Fruit fly (Drosophila melanogaster): Measurements from ENCODE around the gene RhoGEF64C.

The RhoGEF64C gene

DNA sequence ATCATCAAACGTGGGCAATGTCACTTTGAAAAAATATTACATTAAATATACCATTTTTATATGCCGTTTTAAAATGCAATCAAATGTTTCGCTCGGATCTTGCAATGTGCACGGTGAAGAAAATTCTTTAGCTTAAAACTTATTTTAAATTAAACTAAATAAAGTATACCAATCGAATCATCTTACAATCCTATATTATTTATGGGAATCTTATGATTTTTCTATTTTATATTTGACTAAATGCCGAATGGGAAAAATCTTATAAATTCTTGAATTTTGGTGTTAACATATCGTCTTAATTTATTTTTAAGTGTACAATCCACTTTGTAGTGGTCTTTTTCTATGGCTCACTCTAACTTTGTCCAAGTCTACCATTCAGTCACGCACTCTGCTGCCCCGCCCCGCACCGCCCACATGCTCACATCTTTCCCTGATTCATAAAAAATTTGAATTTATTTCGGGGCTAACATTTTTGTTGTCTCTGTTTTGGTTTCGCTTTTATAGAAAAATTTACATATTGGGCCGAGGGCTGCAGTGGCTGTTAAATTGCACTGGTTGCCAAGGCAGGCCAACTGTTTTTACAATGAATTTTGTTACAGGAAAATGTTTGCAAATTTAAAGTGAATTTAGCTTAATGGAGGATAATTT is 28.1 kb downstream of the RhoGEF64C start:
- TF ChIP-seq pan (optimal IDR thresholded peaks at IDR 0.05) (no peak), usp (GFP tag; optimal IDR thresholded peaks at IDR 0.05) (no peak), Dll (optimal IDR thresholded peaks at IDR 0.05) (no peak), psq (optimal IDR thresholded peaks at IDR 0.05) (no peak), EcR (GFP tag; optimal IDR thresholded peaks at IDR 0.05) (no peak), CG8478 (optimal IDR thresholded peaks at IDR 0.05) (no peak)

DNA sequence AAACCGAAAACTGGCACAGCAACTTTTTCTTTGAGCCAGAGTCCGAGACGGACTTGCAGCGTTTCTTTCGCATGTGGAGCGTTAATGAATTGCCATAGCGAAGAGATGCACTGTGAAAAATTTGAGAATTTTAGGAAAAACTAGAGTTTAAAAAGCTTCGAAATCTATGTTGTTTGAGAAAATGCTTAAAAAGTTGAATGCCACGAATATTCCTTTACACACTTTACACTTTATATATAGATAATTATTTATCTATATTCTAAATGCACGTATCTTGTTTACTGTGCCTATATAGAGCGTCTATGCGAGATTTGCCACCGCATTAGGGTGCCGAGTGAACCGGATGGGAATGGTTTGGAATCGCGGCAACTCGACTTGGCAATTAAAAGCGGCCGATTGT is 29.3 kb downstream of the RhoGEF64C start:
- no peak for TF ChIP-seq pan (optimal IDR thresholded peaks at IDR 0.05)
- TF ChIP-seq EcR (GFP tag; optimal IDR thresholded peaks at IDR 0.05) = no peak
- TF ChIP-seq Dll (optimal IDR thresholded peaks at IDR 0.05) = no peak
- TF ChIP-seq CG8478 (optimal IDR thresholded peaks at IDR 0.05) = no peak
- TF ChIP-seq usp (GFP tag; optimal IDR thresholded peaks at IDR 0.05) = no peak
- TF ChIP-seq psq (optimal IDR thresholded peaks at IDR 0.05) = no peak

DNA sequence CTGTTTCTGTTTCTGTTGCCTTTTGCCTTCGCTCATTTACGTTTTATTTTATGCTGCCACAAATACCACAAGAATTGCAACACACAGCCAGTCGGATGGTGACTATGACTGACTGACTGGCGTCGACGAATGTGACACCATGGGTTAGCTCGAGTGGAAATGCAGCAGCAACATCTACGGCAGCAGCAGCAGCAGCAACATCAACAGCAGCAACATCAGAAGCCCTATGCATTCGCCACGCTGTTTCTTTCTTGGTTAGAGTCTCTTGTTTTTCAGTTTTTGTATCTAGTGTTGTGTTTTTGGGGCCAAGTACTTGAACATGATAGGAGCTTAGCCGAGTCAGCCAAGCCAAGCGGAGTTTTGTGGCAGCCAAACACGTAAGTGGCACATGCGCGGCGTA is 37.2 kb downstream of the RhoGEF64C start:
- no peak for TF ChIP-seq psq (optimal IDR thresholded peaks at IDR 0.05)
- TF ChIP-seq Dll (optimal IDR thresholded peaks at IDR 0.05) = no peak
- TF ChIP-seq CG8478 (optimal IDR thresholded peaks at IDR 0.05) = no peak
- no peak for TF ChIP-seq usp (GFP tag; optimal IDR thresholded peaks at IDR 0.05)
- TF ChIP-seq pan (optimal IDR thresholded peaks at IDR 0.05) = no peak

DNA sequence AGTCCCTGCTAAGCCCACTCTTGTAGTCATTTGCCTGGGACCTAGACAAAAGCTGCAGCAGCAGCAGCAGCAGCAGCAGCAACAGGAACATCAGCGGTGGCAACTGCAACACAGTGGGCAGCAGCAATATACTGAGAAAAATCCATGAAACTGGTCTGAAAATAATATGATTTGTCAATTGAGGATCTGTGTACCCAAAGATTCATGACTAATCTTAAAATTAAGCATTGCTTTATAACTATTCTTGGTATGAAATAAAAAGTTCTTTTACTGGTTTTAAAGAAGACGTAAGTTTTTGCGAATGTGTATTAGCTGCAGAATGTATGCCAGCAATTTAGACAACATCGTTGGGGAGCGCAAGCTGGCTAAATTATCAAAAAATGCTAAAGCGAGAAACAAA is 39.1 kb downstream of the RhoGEF64C start:
- TF ChIP-seq CG8478 (optimal IDR thresholded peaks at IDR 0.05) (no peak), pan (optimal IDR thresholded peaks at IDR 0.05) (no peak), EcR (GFP tag; optimal IDR thresholded peaks at IDR 0.05) (no peak)

DNA sequence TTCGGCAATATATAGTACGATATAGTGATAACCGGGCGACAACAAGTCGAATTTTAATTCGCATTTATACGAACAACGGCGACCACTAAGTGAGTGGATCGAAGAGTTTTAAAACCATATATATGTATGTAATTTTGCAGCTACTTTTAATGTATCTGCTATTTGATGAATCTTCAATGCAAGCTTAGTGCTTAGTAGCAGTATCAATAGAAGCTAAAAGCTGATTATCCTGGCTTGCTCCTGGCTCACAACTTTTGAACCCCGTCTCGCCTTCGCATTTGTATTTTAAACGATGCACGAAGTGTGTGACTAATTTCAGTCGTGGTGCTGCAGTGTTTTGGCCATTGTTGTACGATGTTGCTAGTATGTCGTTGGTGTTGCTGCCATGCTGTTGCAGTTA is 44.1 kb downstream of the RhoGEF64C start:
- no peak for TF ChIP-seq pan (optimal IDR thresholded peaks at IDR 0.05)

DNA sequence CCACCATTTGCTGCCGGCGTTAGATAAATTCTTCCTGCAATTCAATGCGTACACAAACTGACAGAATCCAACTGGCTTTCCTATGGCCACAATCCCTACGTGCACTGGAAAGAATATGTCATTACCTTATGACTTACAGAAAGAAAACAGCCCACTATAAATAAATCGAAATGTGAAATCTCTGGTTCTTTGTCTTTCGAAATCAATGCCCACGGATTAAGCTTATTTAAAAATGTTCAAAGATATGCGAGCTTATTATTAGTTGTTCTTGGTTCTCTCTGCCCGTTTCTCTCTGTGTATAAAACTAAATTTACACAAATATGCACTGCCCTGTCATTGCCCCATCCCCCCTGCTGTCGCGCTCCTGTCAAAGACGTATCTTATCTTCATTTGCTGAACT is 52.6 kb downstream of the RhoGEF64C start:
- no peak for TF ChIP-seq usp (GFP tag; optimal IDR thresholded peaks at IDR 0.05)
- TF ChIP-seq EcR (GFP tag; optimal IDR thresholded peaks at IDR 0.05) = no peak
- no peak for TF ChIP-seq CG8478 (optimal IDR thresholded peaks at IDR 0.05)
- TF ChIP-seq pan (optimal IDR thresholded peaks at IDR 0.05) = no peak
- TF ChIP-seq Dll (optimal IDR thresholded peaks at IDR 0.05) = no peak
- TF ChIP-seq psq (optimal IDR thresholded peaks at IDR 0.05) = no peak

DNA sequence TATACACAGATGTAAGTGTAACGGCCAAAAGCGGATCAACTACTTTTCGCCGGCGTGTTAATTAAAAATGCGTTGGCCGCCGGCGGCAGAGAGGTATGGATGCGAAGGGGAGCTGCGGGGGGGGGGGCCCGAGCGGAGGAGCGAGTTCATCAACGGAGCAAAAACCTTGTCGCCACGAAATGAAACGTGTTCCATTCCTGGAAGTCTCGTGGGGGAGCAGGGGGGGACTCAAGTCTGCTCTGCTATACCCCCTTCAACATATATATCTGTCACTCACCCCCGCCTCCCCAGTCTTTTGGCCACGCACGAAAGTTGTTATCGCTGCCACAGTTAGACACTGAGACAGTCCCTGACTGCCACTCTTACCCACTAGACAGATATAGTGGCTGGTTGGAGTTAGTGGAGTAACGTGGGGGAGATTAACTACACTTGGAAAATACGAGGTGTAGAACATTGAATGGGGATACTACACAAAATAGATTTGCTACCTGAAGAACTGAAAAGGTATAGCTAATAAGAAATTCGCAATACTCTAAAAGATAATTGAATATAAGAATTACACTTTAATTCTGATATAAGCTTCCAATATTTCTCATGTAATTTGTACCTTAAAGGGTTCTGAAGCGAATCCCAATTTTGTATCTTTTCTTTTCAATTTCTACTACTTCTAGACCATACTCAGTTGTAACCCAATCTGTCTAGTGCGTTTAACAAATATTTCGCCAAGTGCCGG is 54.7 kb downstream of the RhoGEF64C start:
- TF ChIP-seq EcR (GFP tag; optimal IDR thresholded peaks at IDR 0.05) (peak in 1 of 2 experiments; percentile 73), CG8478 (optimal IDR thresholded peaks at IDR 0.05) (no peak), psq (optimal IDR thresholded peaks at IDR 0.05) (no peak)

DNA sequence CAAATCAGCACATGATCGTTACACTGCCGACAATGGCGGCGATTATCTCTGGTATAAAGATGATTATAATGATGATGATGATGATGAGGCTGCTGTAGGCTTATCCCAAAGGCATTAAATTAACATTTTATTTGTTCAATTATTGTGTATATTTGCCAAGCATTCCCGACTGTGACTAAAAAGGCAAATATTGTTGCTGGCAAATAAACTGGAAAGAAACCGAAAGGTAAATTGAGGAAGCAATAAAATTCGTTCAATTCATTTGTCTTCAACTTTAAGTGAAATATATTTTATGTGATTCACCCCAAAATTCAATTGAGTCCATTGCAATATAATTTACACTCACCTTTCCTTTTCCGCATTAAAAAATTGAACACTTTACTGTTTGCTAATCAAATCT is 55.5 kb downstream of the RhoGEF64C start:
- TF ChIP-seq psq (optimal IDR thresholded peaks at IDR 0.05) = no peak
- no peak for TF ChIP-seq EcR (GFP tag; optimal IDR thresholded peaks at IDR 0.05)
- no peak for TF ChIP-seq CG8478 (optimal IDR thresholded peaks at IDR 0.05)
- TF ChIP-seq pan (optimal IDR thresholded peaks at IDR 0.05) = no peak
- no peak for TF ChIP-seq Dll (optimal IDR thresholded peaks at IDR 0.05)
- no peak for TF ChIP-seq usp (GFP tag; optimal IDR thresholded peaks at IDR 0.05)

DNA sequence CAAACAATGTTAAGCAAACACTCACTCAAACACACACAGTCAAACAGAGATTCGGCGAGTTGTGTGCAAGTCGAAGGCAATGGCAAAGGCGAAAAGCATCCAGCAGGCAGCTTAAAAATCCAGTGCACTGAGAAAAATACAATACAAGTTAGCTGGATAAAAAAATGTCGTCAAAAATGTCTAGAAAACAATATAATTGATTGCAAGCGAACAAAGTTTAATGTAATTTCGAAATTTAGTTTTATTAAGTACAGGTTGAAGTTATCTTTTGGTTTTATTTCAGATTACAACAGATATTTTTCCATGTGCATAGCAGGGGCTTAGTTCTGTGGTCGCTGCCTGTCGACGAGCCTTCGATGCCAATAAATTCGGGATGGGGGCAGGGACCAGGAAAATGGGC is 56.5 kb downstream of the RhoGEF64C start:
- TF ChIP-seq CG8478 (optimal IDR thresholded peaks at IDR 0.05) (no peak), usp (GFP tag; optimal IDR thresholded peaks at IDR 0.05) (no peak), pan (optimal IDR thresholded peaks at IDR 0.05) (no peak), Dll (optimal IDR thresholded peaks at IDR 0.05) (no peak), EcR (GFP tag; optimal IDR thresholded peaks at IDR 0.05) (no peak)

DNA sequence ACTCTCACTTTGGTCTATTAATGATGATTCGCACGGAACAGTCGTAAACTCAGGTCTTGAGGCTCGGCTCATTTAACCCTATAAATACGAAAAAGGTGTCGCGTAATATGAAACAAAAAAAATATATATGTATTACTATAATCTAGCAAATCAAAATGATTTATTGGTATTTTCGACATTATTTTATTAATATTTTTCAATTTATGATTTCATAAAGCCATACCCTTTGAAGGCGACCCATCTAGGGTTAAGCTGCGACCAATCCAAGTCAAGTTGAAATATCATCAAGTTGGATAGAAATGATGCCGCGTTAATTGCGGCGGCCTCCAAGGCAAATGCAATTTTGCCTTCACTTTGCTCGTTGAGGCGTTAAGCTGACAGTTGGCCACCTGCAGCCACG is 58.2 kb downstream of the RhoGEF64C start:
- no peak for TF ChIP-seq psq (optimal IDR thresholded peaks at IDR 0.05)
- no peak for TF ChIP-seq pan (optimal IDR thresholded peaks at IDR 0.05)
- no peak for TF ChIP-seq Dll (optimal IDR thresholded peaks at IDR 0.05)
- no peak for TF ChIP-seq EcR (GFP tag; optimal IDR thresholded peaks at IDR 0.05)
- no peak for TF ChIP-seq CG8478 (optimal IDR thresholded peaks at IDR 0.05)
- TF ChIP-seq usp (GFP tag; optimal IDR thresholded peaks at IDR 0.05) = no peak

DNA sequence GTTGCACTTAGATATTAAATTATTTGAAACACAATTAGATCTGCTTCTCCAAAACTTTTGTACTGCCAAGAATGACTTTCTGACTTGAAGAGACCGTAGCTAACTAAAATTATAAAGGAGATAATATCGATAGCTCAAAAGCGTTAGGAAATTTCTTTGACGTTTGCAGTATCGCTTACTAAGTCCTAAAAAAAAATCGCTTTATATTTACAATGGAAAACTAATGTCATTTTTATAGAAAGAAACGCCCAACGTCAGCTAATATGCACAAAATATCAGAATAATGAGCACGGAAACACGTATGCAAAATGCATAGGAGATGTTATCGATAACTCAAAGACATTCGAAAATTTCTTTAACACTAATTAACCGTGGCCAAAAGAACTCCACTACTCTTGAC is 61.1 kb downstream of the RhoGEF64C start, which contains the start of gene CG12493:
Gene CG12493 (minus strand): TSS at position 101 of the 400 bp plus-strand sequence.
- TF ChIP-seq pan (optimal IDR thresholded peaks at IDR 0.05) (no peak), psq (optimal IDR thresholded peaks at IDR 0.05) (no peak), CG8478 (optimal IDR thresholded peaks at IDR 0.05) (no peak), EcR (GFP tag; optimal IDR thresholded peaks at IDR 0.05) (no peak), Dll (optimal IDR thresholded peaks at IDR 0.05) (no peak), usp (GFP tag; optimal IDR thresholded peaks at IDR 0.05) (no peak)

DNA sequence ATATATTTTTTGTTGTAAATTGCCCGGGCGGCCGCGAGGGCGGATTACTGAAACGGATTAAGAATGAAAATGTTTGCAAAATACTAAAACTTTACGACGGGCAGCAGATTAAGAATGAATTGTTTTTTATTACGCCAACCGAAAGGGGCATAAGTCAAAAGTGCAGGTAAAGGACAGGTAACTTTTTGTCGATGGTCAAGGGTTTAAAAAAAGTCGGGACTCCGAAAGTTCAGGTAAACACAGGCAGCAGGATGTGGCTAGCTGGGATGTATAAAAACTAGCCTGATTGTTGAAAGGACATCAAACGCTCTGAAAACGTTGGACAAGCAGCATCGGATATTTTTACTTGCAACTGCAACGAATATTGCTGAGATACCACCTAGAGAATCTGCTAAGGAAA is 65.0 kb downstream of the RhoGEF64C start, which contains the start of gene CG13711:
Gene CG13711 (plus strand): TSS at position 301 of the 400 bp plus-strand sequence.
- no peak for TF ChIP-seq EcR (GFP tag; optimal IDR thresholded peaks at IDR 0.05)
- TF ChIP-seq Dll (optimal IDR thresholded peaks at IDR 0.05) = no peak
- no peak for TF ChIP-seq usp (GFP tag; optimal IDR thresholded peaks at IDR 0.05)
- no peak for TF ChIP-seq pan (optimal IDR thresholded peaks at IDR 0.05)
- TF ChIP-seq psq (optimal IDR thresholded peaks at IDR 0.05) = no peak
- no peak for TF ChIP-seq CG8478 (optimal IDR thresholded peaks at IDR 0.05)

DNA sequence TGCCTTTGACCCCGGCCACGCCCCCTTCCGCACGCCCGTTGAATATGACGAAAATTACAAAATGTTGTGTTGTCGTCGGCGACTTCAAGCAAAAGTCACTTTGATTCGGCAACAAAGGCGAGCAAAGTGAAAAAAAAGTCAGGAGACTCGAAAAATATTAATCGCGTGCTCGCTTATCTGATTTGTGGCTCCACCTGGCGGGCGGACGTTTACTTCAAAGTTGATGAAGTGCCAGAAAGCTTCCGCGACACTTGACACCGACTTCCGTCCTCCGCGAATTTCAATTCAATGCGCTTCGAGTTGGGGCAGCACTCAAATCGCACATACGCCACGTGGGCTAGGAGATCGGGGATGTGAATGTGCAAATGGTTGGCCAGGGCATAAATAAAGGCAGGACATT is 83.8 kb downstream of the RhoGEF64C start:
- TF ChIP-seq EcR (GFP tag; optimal IDR thresholded peaks at IDR 0.05) (no peak), usp (GFP tag; optimal IDR thresholded peaks at IDR 0.05) (no peak), psq (optimal IDR thresholded peaks at IDR 0.05) (no peak), pan (optimal IDR thresholded peaks at IDR 0.05) (no peak), Dll (optimal IDR thresholded peaks at IDR 0.05) (no peak), CG8478 (optimal IDR thresholded peaks at IDR 0.05) (no peak)
